Fruit fly (Drosophila melanogaster) whole organism, embryonic: Measurements from ENCODE around the gene EndoGI.
A peak's percentile ranks its signal among the peaks of the same experiment; 100 is the strongest.

Experiments used
- BEAF-32 ChIP-seq: fragments of 200-800 bp; sonication (Bioruptor generic); optimal IDR thresholded peaks from 3 replicates; lab custom pipeline; 2017; ENCODE audit warnings: missing biosample characterization, missing genetic modification characterization, mild to moderate bottlenecking, moderate library complexity, missing genetic modification reagents
- Blimp-1 ChIP-seq: fragments of 200-800 bp; sonication (Bioruptor generic); optimal IDR thresholded peaks from 3 replicates; lab custom pipeline; 2018; ENCODE audit warnings: missing biosample characterization, missing genetic modification characterization, mild to moderate bottlenecking, moderate library complexity, missing genetic modification reagents
- CG11456 ChIP-seq: fragments of 200-800 bp; sonication (Bioruptor generic); IDR thresholded peaks from 3 replicates; pipeline ENCODE4 v1.3.6; 2022; ENCODE audit warnings: missing biosample characterization, missing genetic modification characterization
- CG11504 ChIP-seq: fragments of 200-800 bp; sonication (Bioruptor generic); optimal IDR thresholded peaks from 3 replicates; lab custom pipeline; 2019; ENCODE audit warnings: missing biosample characterization, mild to moderate bottlenecking, missing genetic modification characterization, moderate library complexity
- CG12219 ChIP-seq: fragments of 200-800 bp; sonication (Bioruptor generic); optimal IDR thresholded peaks from 3 replicates; lab custom pipeline; 2018; ENCODE audit warnings: missing biosample characterization, mild to moderate bottlenecking, missing genetic modification characterization
- CG1233 ChIP-seq: fragments of 200-800 bp; sonication (Bioruptor generic); optimal IDR thresholded peaks from 4 replicates; lab custom pipeline; 2018; ENCODE audit warnings: missing biosample characterization, mild to moderate bottlenecking, missing genetic modification characterization
- CG12942 ChIP-seq: fragments of 200-800 bp; sonication (Bioruptor generic); optimal IDR thresholded peaks from 3 replicates; lab custom pipeline; 2016; ENCODE audit warnings: missing biosample characterization, missing genetic modification characterization
- CG16815 ChIP-seq: fragments of 200-800 bp; sonication (Bioruptor generic); optimal IDR thresholded peaks from 3 replicates; lab custom pipeline; 2017; ENCODE audit warnings: missing biosample characterization, mild to moderate bottlenecking, missing genetic modification characterization
- CG16863 ChIP-seq: fragments of 200-800 bp; sonication (Bioruptor generic); optimal IDR thresholded peaks from 3 replicates; lab custom pipeline; 2016; ENCODE audit warnings: missing biosample characterization, missing genetic modification characterization
- CG2129 ChIP-seq: fragments of 200-800 bp; sonication (Bioruptor generic); IDR thresholded peaks from 2 replicates; pipeline ENCODE4 v1.3.6; 2022; ENCODE audit warnings: missing biosample characterization, missing genetic modification characterization; ENCODE audit not compliant: partially characterized antibody
- CG2678 ChIP-seq: fragments of 200-800 bp; sonication (Bioruptor generic); optimal IDR thresholded peaks from 3 replicates; lab custom pipeline; 2019; ENCODE audit warnings: missing biosample characterization, mild to moderate bottlenecking, missing genetic modification characterization, moderate library complexity
- CG3065 ChIP-seq: fragments of 200-800 bp; sonication (Bioruptor generic); optimal IDR thresholded peaks from 2 replicates; lab custom pipeline; 2016; ENCODE audit warnings: missing biosample characterization, missing genetic modification characterization
- CG32532 ChIP-seq: fragments of 200-800 bp; sonication (Bioruptor generic); IDR thresholded peaks from 2 replicates; pipeline ENCODE4 v1.3.6; 2022; ENCODE audit warnings: missing biosample characterization, missing genetic modification characterization
- CG32772 ChIP-seq: fragments of 200-800 bp; sonication (Bioruptor generic); IDR thresholded peaks from 2 replicates; pipeline ENCODE4 v1.3.6; 2022; ENCODE audit warnings: missing biosample characterization, missing genetic modification characterization
- CG3407 ChIP-seq: fragments of 200-800 bp; sonication (Bioruptor generic); optimal IDR thresholded peaks from 2 replicates; lab custom pipeline; 2018; ENCODE audit warnings: missing biosample characterization, mild to moderate bottlenecking, missing genetic modification characterization
- CG4328 ChIP-seq: fragments of 200-800 bp; sonication (Bioruptor generic); optimal IDR thresholded peaks from 3 replicates; lab custom pipeline; 2017; ENCODE audit warnings: missing biosample characterization, missing genetic modification reagents, missing genetic modification characterization
- CG6175 ChIP-seq: fragments of 200-800 bp; sonication (Bioruptor generic); IDR thresholded peaks from 3 replicates; pipeline ENCODE4 v1.3.6; 2022; ENCODE audit warnings: missing biosample characterization, missing genetic modification characterization
- CG7987 ChIP-seq: fragments of 200-800 bp; sonication (Bioruptor generic); optimal IDR thresholded peaks from 2 replicates; lab custom pipeline; 2018; ENCODE audit warnings: missing biosample characterization, mild to moderate bottlenecking, missing genetic modification characterization, moderate library complexity
- D ChIP-seq, 2 experiments: fragments of 200-800 bp in 1 of 2; fragments of >200 bp in 1 of 2; sonication (Bioruptor generic) in 1 of 2; optimal IDR thresholded peaks; 2 replicates in 1 of 2; 3 replicates in 1 of 2; lab custom pipeline; 2017; ENCODE audit warnings: mild to moderate bottlenecking in 1 of 2, missing biosample characterization in 1 of 2, missing genetic modification characterization in 1 of 2, missing genetic modification reagents in 1 of 2
- Dll ChIP-seq: fragments of 200-800 bp; sonication (Bioruptor generic); IDR thresholded peaks from 4 replicates; pipeline ENCODE4 v1.3.6; 2022; ENCODE audit warnings: missing biosample characterization, missing genetic modification characterization; ENCODE audit not compliant: partially characterized antibody
- Doc2 ChIP-seq: fragments of 200-800 bp; sonication (Bioruptor generic); IDR thresholded peaks from 2 replicates; pipeline ENCODE4 v1.3.6; 2022; ENCODE audit warnings: missing biosample characterization, missing genetic modification characterization
- Kr ChIP-seq: fragments of 200-800 bp; sonication (Bioruptor generic); optimal IDR thresholded peaks from 2 replicates; lab custom pipeline; 2017; ENCODE audit warnings: missing biosample characterization, mild to moderate bottlenecking, missing genetic modification characterization
- Lim3 ChIP-seq: fragments of 200-800 bp; sonication (Bioruptor generic); IDR thresholded peaks from 2 replicates; pipeline ENCODE4 v1.3.6; 2022; ENCODE audit warnings: missing biosample characterization, missing genetic modification characterization
- Oaz ChIP-seq: fragments of 200-800 bp; sonication (Bioruptor generic); IDR thresholded peaks from 2 replicates; pipeline ENCODE4 v1.3.6; 2022; ENCODE audit warnings: missing biosample characterization, missing genetic modification characterization
- Oli ChIP-seq: fragments of 200-800 bp; sonication (Bioruptor generic); optimal IDR thresholded peaks from 2 replicates; lab custom pipeline; 2018; ENCODE audit warnings: missing biosample characterization, mild to moderate bottlenecking, missing genetic modification characterization, moderate library complexity
- Pdp1 ChIP-seq, 2 experiments: fragments of 200-800 bp; sonication (Bioruptor generic); optimal IDR thresholded peaks; 3 replicates each; lab custom pipeline; 2016; ENCODE audit warnings: missing biosample characterization in 2 of 2, missing genetic modification characterization in 2 of 2, mild to moderate bottlenecking in 1 of 2, moderate library complexity in 1 of 2
- Trl ChIP-seq, 3 experiments: fragments of >200 bp in 2 of 3; fragments of 200-800 bp in 1 of 3; sonication (Bioruptor generic) in 1 of 3; optimal IDR thresholded peaks; 2 replicates in 1 of 3; 3 replicates in 2 of 3; lab custom pipeline; 2016 to 2017; ENCODE audit warnings: missing biosample characterization in 1 of 3, missing genetic modification characterization in 1 of 3
- btn ChIP-seq: fragments of 200-800 bp; sonication (Bioruptor generic); optimal IDR thresholded peaks from 2 replicates; lab custom pipeline; 2016; ENCODE audit warnings: missing biosample characterization, missing genetic modification characterization
- cato ChIP-seq: fragments of 200-800 bp; sonication (Bioruptor generic); optimal IDR thresholded peaks from 2 replicates; lab custom pipeline; 2016; ENCODE audit warnings: missing biosample characterization, missing genetic modification characterization, borderline replicate concordance
- dpn ChIP-seq, 2 experiments: fragments of 200-800 bp; sonication (Bioruptor generic); optimal IDR thresholded peaks; 3 replicates each; lab custom pipeline; 2016; ENCODE audit warnings: missing biosample characterization in 2 of 2, missing genetic modification characterization in 2 of 2
- emc ChIP-seq: fragments of 200-800 bp; sonication (Bioruptor generic); optimal IDR thresholded peaks from 2 replicates; lab custom pipeline; 2016; ENCODE audit warnings: missing biosample characterization, missing genetic modification characterization
- en ChIP-seq: fragments of 200-800 bp; sonication (Bioruptor generic); optimal IDR thresholded peaks from 2 replicates; lab custom pipeline; 2016; ENCODE audit warnings: missing biosample characterization, missing genetic modification characterization
- gsb-n ChIP-seq: fragments of 200-800 bp; sonication (Bioruptor generic); optimal IDR thresholded peaks from 3 replicates; lab custom pipeline; 2018; ENCODE audit warnings: missing biosample characterization, mild to moderate bottlenecking, missing genetic modification characterization
- hb ChIP-seq: fragments of 200-800 bp; sonication (Bioruptor generic); IDR thresholded peaks from 3 replicates; pipeline ENCODE4 v1.3.6; 2022; ENCODE audit warnings: missing biosample characterization, missing genetic modification characterization; ENCODE audit not compliant: partially characterized antibody
- hth ChIP-seq: fragments of >200 bp; optimal IDR thresholded peaks from 2 replicates; lab custom pipeline; 2017; ENCODE audit warnings: inconsistent platforms
- lab ChIP-seq: fragments of 200-800 bp; sonication (Bioruptor generic); optimal IDR thresholded peaks from 3 replicates; lab custom pipeline; 2017; ENCODE audit warnings: missing biosample characterization, missing genetic modification characterization, mild to moderate bottlenecking, moderate library complexity, missing genetic modification reagents
- mirr ChIP-seq: fragments of 200-800 bp; sonication (Bioruptor generic); optimal IDR thresholded peaks from 3 replicates; lab custom pipeline; 2018; ENCODE audit warnings: missing biosample characterization, mild to moderate bottlenecking, missing genetic modification characterization
- nau ChIP-seq: fragments of 200-800 bp; sonication (Bioruptor generic); optimal IDR thresholded peaks from 3 replicates; lab custom pipeline; 2017; ENCODE audit warnings: missing biosample characterization, mild to moderate bottlenecking, missing genetic modification characterization, missing genetic modification reagents
- pzg ChIP-seq: fragments of 200-800 bp; sonication (Bioruptor generic); optimal IDR thresholded peaks from 3 replicates; lab custom pipeline; 2018; ENCODE audit warnings: missing biosample characterization, mild to moderate bottlenecking, missing genetic modification characterization, moderate library complexity
- rib ChIP-seq: fragments of 200-800 bp; sonication (Bioruptor generic); IDR thresholded peaks from 2 replicates; pipeline ENCODE4 v1.3.6; 2022; ENCODE audit warnings: missing biosample characterization, missing genetic modification characterization
- slbo ChIP-seq: fragments of 200-800 bp; sonication (Bioruptor generic); IDR thresholded peaks from 2 replicates; pipeline ENCODE4 v1.3.6; 2022; ENCODE audit warnings: missing biosample characterization, missing genetic modification characterization
- so ChIP-seq: fragments of 200-800 bp; sonication (Bioruptor generic); IDR thresholded peaks from 3 replicates; pipeline ENCODE4 v1.3.6; 2022; ENCODE audit warnings: missing biosample characterization, missing genetic modification characterization
- sqz ChIP-seq: fragments of 200-800 bp; sonication (Bioruptor generic); optimal IDR thresholded peaks from 3 replicates; lab custom pipeline; 2018; ENCODE audit warnings: missing biosample characterization, mild to moderate bottlenecking, missing genetic modification characterization
- sug ChIP-seq: fragments of 200-800 bp; optimal IDR thresholded peaks from 2 replicates; lab custom pipeline; 2019; ENCODE audit warnings: missing biosample characterization, mild to moderate bottlenecking, missing genetic modification characterization, moderate library complexity
- tap ChIP-seq: fragments of 200-800 bp; optimal IDR thresholded peaks from 3 replicates; lab custom pipeline; 2019; ENCODE audit warnings: missing biosample characterization, mild to moderate bottlenecking, missing genetic modification characterization, moderate library complexity
- tgo ChIP-seq: fragments of 200-800 bp; sonication (Bioruptor generic); IDR thresholded peaks from 3 replicates; pipeline ENCODE4 v1.3.6; 2022; ENCODE audit warnings: missing biosample characterization, missing genetic modification characterization
- trem ChIP-seq: fragments of 200-800 bp; optimal IDR thresholded peaks from 3 replicates; lab custom pipeline; 2019; ENCODE audit warnings: missing biosample characterization, mild to moderate bottlenecking, missing genetic modification characterization, moderate library complexity

EndoGI gene

DNA sequence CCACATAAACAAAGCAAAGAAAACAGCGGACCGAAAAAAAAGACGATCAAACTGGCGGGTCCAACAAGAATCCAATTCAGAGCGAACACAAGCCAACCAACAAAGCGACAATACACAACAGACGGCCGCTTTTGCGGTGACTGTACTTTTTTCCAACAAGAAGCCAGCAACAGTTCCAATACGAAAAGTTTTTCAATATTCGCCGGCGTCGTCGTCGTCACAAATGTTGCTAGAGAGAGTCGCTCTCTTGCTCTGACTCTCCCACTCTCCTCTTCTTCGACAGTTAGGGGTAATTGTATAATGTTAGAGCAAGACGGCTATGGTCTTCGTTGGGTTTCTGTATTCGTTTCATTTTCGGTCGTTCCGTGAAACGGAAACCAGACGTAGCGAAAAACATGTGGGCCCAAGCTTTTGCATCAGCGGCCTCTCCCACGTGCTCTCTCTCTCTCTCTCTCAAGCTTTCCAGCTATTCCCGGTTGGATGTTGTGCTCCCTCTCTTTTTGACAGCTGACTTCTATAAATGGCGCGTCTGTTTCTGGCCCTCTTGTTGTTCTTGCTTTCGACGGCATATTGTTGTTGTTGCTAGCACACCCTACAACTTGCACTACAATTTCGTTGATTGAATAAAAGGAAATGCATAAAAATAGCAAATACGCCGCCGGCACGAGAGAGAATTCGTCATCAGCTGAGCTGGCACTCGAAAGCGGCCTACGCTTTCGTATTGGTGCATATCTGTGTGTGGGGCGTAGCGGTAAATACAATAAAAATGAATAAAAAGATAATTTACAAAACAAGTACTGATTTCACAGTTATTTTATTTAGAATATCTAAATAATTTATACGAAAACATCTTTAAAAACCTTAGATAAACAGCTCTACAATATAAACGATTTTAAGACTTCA, 12.0 kb downstream of the EndoGI start (continued):
- TF ChIP-seq CG2129 (no peak), hth (lab: Kevin White, UChicago) (no peak), CG12942 (GFP tag; lab: Kevin White, UChicago) (no peak), tgo (GFP tag; lab: Robert Waterston, UW) (no peak), rib (GFP tag; lab: Robert Waterston, UW) (no peak), lab (GFP tag; lab: Kevin White, UChicago) (peak; percentile 96), hb (GFP tag; lab: Robert Waterston, UW) (no peak), Dll (GFP tag; lab: Robert Waterston, UW) (no peak), tap (tag; lab: Kevin White, UChicago) (peak; percentile 82), en (GFP tag; lab: Kevin White, UChicago) (peak; percentile 45), CG16863 (peak; percentile 28), CG1233 (GFP tag; lab: Kevin White, UChicago) (peak; percentile 85), gsb-n (tag; lab: Kevin White, UChicago) (peak; percentile 27), so (GFP tag; lab: Robert Waterston, UW) (no peak), Blimp-1 (peak; percentile 5), pzg (GFP tag; lab: Kevin White, UChicago) (peak; percentile 27), mirr (GFP tag; lab: Kevin White, UChicago) (peak; percentile 96), CG32772 (GFP tag; lab: Robert Waterston, UW) (no peak), CG4328 (GFP tag; lab: Kevin White, UChicago) (peak; percentile 93), CG7987 (GFP tag; lab: Kevin White, UChicago) (peak; percentile 95), Oli (tag; lab: Kevin White, UChicago) (peak; percentile 0), Lim3 (GFP tag; lab: Robert Waterston, UW) (no peak), CG32532 (no peak), Kr (peak; percentile 12), sug (tag; lab: Kevin White, UChicago) (peak; percentile 78), emc (GFP tag; lab: Kevin White, UChicago) (no peak), slbo (GFP tag; lab: Robert Waterston, UW) (no peak), Doc2 (no peak), CG11504 (peak; percentile 100), btn (peak; percentile 48), CG16815 (no peak), dpn (GFP tag; optimal IDR thresholded peaks at IDR 0.05; lab: Kevin White, UChicago) (no peak), sqz (GFP tag; lab: Kevin White, UChicago) (peak; percentile 92), cato (GFP tag; lab: Kevin White, UChicago) (no peak), Trl (optimal IDR thresholded peaks at IDR 0.05; lab: Kevin White, UChicago) (peak; percentile 94 to 100), Trl (GFP tag; optimal IDR thresholded peaks at IDR 0.05; lab: Kevin White, UChicago) (peak; percentile 82), CG2678 (tag; lab: Kevin White, UChicago) (peak; percentile 66), CG11456 (GFP tag; lab: Robert Waterston, UW) (no peak), Oaz (GFP tag; lab: Robert Waterston, UW) (no peak), CG3065 (GFP tag; lab: Kevin White, UChicago) (no peak), BEAF-32 (GFP tag; lab: Kevin White, UChicago) (no peak), CG3407 (GFP tag; lab: Kevin White, UChicago) (peak; percentile 69), nau (peak; percentile 93), CG12219 (GFP tag; lab: Kevin White, UChicago) (peak; percentile 85), Pdp1 (GFP tag; optimal IDR thresholded peaks at IDR 0.05; lab: Kevin White, UChicago) (peak in 1 of 2 experiments; percentile 99), CG6175 (GFP tag; lab: Robert Waterston, UW) (no peak), trem (tag; lab: Kevin White, UChicago) (peak; percentile 18), D (optimal IDR thresholded peaks at IDR 0.05; lab: Kevin White, UChicago) (peak; percentile 87), D (GFP tag; optimal IDR thresholded peaks at IDR 0.05; lab: Kevin White, UChicago) (peak; percentile 54)
